Worm (Caenorhabditis elegans) whole organism, mixed stage, embryonic: ENCODE results near the gene nlp-17.

Experiments
- M03D4.4 ChIP-seq: sonication (generic microtip); optimal IDR thresholded peaks from 2 replicates; lab custom pipeline; 2017; ENCODE audit warnings: mild to moderate bottlenecking, missing genetic modification characterization, missing compliant biosample characterization
- bed-3 ChIP-seq: fragments of 200-800 bp; sonication (Bioruptor generic); optimal IDR thresholded peaks from 3 replicates; lab custom pipeline; 2018; ENCODE audit warnings: mild to moderate bottlenecking, missing genetic modification characterization, moderate library complexity, missing compliant biosample characterization
- blmp-1 ChIP-seq: fragments of 150-350 bp; optimal IDR thresholded peaks from 2 replicates; lab custom pipeline; 2014; ENCODE audit warnings: missing biosample characterization, missing genetic modification characterization
- ceh-39 ChIP-seq: fragments of 150-350 bp; optimal IDR thresholded peaks from 2 replicates; lab custom pipeline; 2014; ENCODE audit warnings: missing biosample characterization, missing genetic modification characterization
- ceh-43 ChIP-seq: fragments of 200-800 bp; sonication (Bioruptor generic); optimal IDR thresholded peaks from 2 replicates; lab custom pipeline; 2018; ENCODE audit warnings: mild to moderate bottlenecking, missing genetic modification characterization, moderate library complexity, missing compliant biosample characterization
- ceh-83 ChIP-seq: fragments of 200-800 bp; sonication (Bioruptor generic); optimal IDR thresholded peaks from 2 replicates; lab custom pipeline; 2018; ENCODE audit warnings: mild to moderate bottlenecking, missing genetic modification characterization, missing compliant biosample characterization
- ces-1 ChIP-seq: fragments of 150-350 bp; optimal IDR thresholded peaks from 2 replicates; lab custom pipeline; 2014; ENCODE audit warnings: missing biosample characterization, missing genetic modification reagents, missing genetic modification characterization
- cnd-1 ChIP-seq: fragments of 200-800 bp; sonication (Bioruptor generic); optimal IDR thresholded peaks from 2 replicates; lab custom pipeline; 2018; ENCODE audit warnings: mild to moderate bottlenecking, missing genetic modification characterization, missing compliant biosample characterization
- drap-1 ChIP-seq: fragments of 200-800 bp; sonication (Bioruptor generic); optimal IDR thresholded peaks from 3 replicates; lab custom pipeline; 2018; ENCODE audit warnings: mild to moderate bottlenecking, missing genetic modification characterization, missing compliant biosample characterization
- elt-1 ChIP-seq: sonication (generic microtip); optimal IDR thresholded peaks from 2 replicates; lab custom pipeline; 2017; ENCODE audit warnings: missing genetic modification characterization, mild to moderate bottlenecking, missing compliant biosample characterization, antibody characterized with exemption, moderate library complexity, borderline replicate concordance; ENCODE audit not compliant: insufficient read depth
- elt-3 ChIP-seq: fragments of 150-350 bp; optimal IDR thresholded peaks from 2 replicates; lab custom pipeline; 2014; ENCODE audit warnings: missing biosample characterization, missing genetic modification characterization
- flh-1 ChIP-seq: fragments of 200-800 bp; sonication (Bioruptor generic); optimal IDR thresholded peaks from 2 replicates; lab custom pipeline; 2018; ENCODE audit warnings: mild to moderate bottlenecking, missing genetic modification characterization, moderate library complexity, missing compliant biosample characterization
- hlh-1 ChIP-seq: fragments of 150-350 bp; optimal IDR thresholded peaks from 2 replicates; lab custom pipeline; 2014; ENCODE audit warnings: missing biosample characterization, missing genetic modification reagents, missing genetic modification characterization
- lin-13 ChIP-seq: fragments of 150-350 bp; optimal IDR thresholded peaks from 2 replicates; lab custom pipeline; 2014; ENCODE audit warnings: missing biosample characterization, missing genetic modification characterization
- lsy-2 ChIP-seq: fragments of 150-350 bp; optimal IDR thresholded peaks from 2 replicates; lab custom pipeline; 2014; ENCODE audit warnings: missing biosample characterization, missing genetic modification characterization
- mab-5 ChIP-seq: fragments of 150-350 bp; optimal IDR thresholded peaks from 2 replicates; lab custom pipeline; 2014; ENCODE audit warnings: missing biosample characterization, missing genetic modification characterization
- mep-1 ChIP-seq: fragments of 150-350 bp; optimal IDR thresholded peaks from 2 replicates; lab custom pipeline; 2017; ENCODE audit warnings: missing biosample characterization, missing genetic modification reagents, missing genetic modification characterization, inconsistent platforms
- mls-2 ChIP-seq: sonication (generic microtip); optimal IDR thresholded peaks from 2 replicates; lab custom pipeline; 2016; ENCODE audit warnings: mild to moderate bottlenecking, missing genetic modification characterization, moderate library complexity, missing compliant biosample characterization
- nhr-12 ChIP-seq: fragments of 150-350 bp; optimal IDR thresholded peaks from 2 replicates; lab custom pipeline; 2014; ENCODE audit warnings: missing biosample characterization, missing genetic modification characterization
- nhr-2 ChIP-seq: fragments of 150-350 bp; optimal IDR thresholded peaks from 2 replicates; lab custom pipeline; 2014; ENCODE audit warnings: missing biosample characterization, missing genetic modification characterization
- nhr-237 ChIP-seq: fragments of 150-350 bp; optimal IDR thresholded peaks from 2 replicates; lab custom pipeline; 2014; ENCODE audit warnings: missing biosample characterization, missing genetic modification characterization
- nhr-28 ChIP-seq: fragments of 150-350 bp; optimal IDR thresholded peaks from 2 replicates; lab custom pipeline; 2014; ENCODE audit warnings: missing biosample characterization, missing genetic modification characterization
- nhr-76 ChIP-seq: sonication (generic microtip); optimal IDR thresholded peaks from 2 replicates; lab custom pipeline; 2017; ENCODE audit warnings: missing biosample characterization, missing genetic modification characterization
- pha-4 ChIP-seq: fragments of 150-350 bp; optimal IDR thresholded peaks from 2 replicates; lab custom pipeline; 2018; ENCODE audit warnings: missing biosample characterization, missing genetic modification reagents, missing genetic modification characterization
- sem-2 ChIP-seq: fragments of 200-800 bp; sonication (Bioruptor generic); optimal IDR thresholded peaks from 2 replicates; lab custom pipeline; 2018; ENCODE audit warnings: mild to moderate bottlenecking, missing genetic modification characterization, missing compliant biosample characterization
- tbx-8 ChIP-seq: fragments of 200-800 bp; sonication (Bioruptor generic); optimal IDR thresholded peaks from 2 replicates; lab custom pipeline; 2018; ENCODE audit warnings: mild to moderate bottlenecking, missing genetic modification characterization, moderate library complexity, missing compliant biosample characterization
- unc-120 ChIP-seq: sonication (generic microtip); optimal IDR thresholded peaks from 2 replicates; lab custom pipeline; 2017; ENCODE audit warnings: missing genetic modification characterization, missing compliant biosample characterization; ENCODE audit not compliant: poor library complexity, severe bottlenecking
- unc-39 ChIP-seq: fragments of 150-350 bp; optimal IDR thresholded peaks from 2 replicates; lab custom pipeline; 2014; ENCODE audit warnings: missing biosample characterization, missing genetic modification characterization
- unc-62 ChIP-seq: fragments of 150-350 bp; optimal IDR thresholded peaks from 2 replicates; lab custom pipeline; 2014; ENCODE audit warnings: missing biosample characterization, missing genetic modification reagents, missing genetic modification characterization
- ztf-11 ChIP-seq: fragments of 150-350 bp; optimal IDR thresholded peaks from 2 replicates; lab custom pipeline; 2014; ENCODE audit warnings: missing biosample characterization, missing genetic modification characterization

The nlp-17 gene

ce11 chrIV:13521785-13522184 lies 16.2 kb upstream of the nlp-17 start, which contains the start of gene dcap-2:
Gene dcap-2 (minus strand): TSS chrIV:13521870.
- peak; percentile 11 for TF ChIP-seq hlh-1 (tag; lab: Kevin White, UChicago)
- peak; percentile 32 for TF ChIP-seq ces-1
- TF ChIP-seq flh-1 (GFP tag; lab: Kevin White, UChicago): no peak

- TF ChIP-seq lsy-2 (no peak), M03D4.4 (tag; lab: Kevin White, UChicago) (no peak), nhr-28 (no peak), ztf-11 (tag; lab: Kevin White, UChicago) (no peak), mep-1 (tag; lab: Kevin White, UChicago) (no peak), ceh-39 (no peak), elt-1 (tag; lab: Kevin White, UChicago) (no peak), sem-2 (GFP tag; lab: Kevin White, UChicago) (no peak), nhr-2 (tag; lab: Kevin White, UChicago) (no peak), ceh-83 (GFP tag; lab: Kevin White, UChicago) (no peak), tbx-8 (GFP tag; lab: Kevin White, UChicago) (no peak), nhr-12 (tag; lab: Kevin White, UChicago) (no peak), pha-4 (no peak)
These were observed 7.4 kb upstream of the nlp-17 start for ce11 chrIV:13513010-13513409.

ce11 chrIV:13512112-13512569 lies 6.6 kb upstream of the nlp-17 start, which contains the start of gene puf-3:
Gene puf-3 (minus strand): TSS chrIV:13512162.
- TF ChIP-seq drap-1 (no peak), unc-62 (no peak), nhr-2 (tag; lab: Kevin White, UChicago) (no peak), elt-3 (tag; lab: Kevin White, UChicago) (no peak), hlh-1 (tag; lab: Kevin White, UChicago) (no peak), nhr-76 (no peak), ztf-11 (tag; lab: Kevin White, UChicago) (no peak), blmp-1 (tag; lab: Kevin White, UChicago) (no peak), bed-3 (GFP tag; lab: Kevin White, UChicago) (no peak), lin-13 (tag; lab: Kevin White, UChicago) (no peak), elt-1 (tag; lab: Kevin White, UChicago) (no peak), ceh-83 (GFP tag; lab: Kevin White, UChicago) (no peak), nhr-12 (tag; lab: Kevin White, UChicago) (no peak), nhr-237 (tag; lab: Kevin White, UChicago) (no peak), lsy-2 (no peak), unc-39 (tag; lab: Kevin White, UChicago) (no peak), ceh-39 (no peak), pha-4 (no peak)

- TF ChIP-seq nhr-2 (tag; lab: Kevin White, UChicago): no peak
- no peak for TF ChIP-seq ztf-11 (tag; lab: Kevin White, UChicago)
- TF ChIP-seq tbx-8 (GFP tag; lab: Kevin White, UChicago): no peak
- no peak for TF ChIP-seq hlh-1 (tag; lab: Kevin White, UChicago)
- no peak for TF ChIP-seq unc-39 (tag; lab: Kevin White, UChicago)
- TF ChIP-seq pha-4: no peak
These were observed 4.5 kb upstream of the nlp-17 start for ce11 chrIV:13510049-13510448.

- TF ChIP-seq lin-13 (tag; lab: Kevin White, UChicago): no peak
These were observed 3.4 kb upstream of the nlp-17 start, which contains the start of gene afmd-2 for ce11 chrIV:13508924-13509323. Gene afmd-2 (plus strand): TSS chrIV:13509224.

- no peak for TF ChIP-seq M03D4.4 (tag; lab: Kevin White, UChicago)
- no peak for TF ChIP-seq mab-5 (tag; lab: Kevin White, UChicago)
- no peak for TF ChIP-seq unc-62
- TF ChIP-seq sem-2 (GFP tag; lab: Kevin White, UChicago): no peak
- TF ChIP-seq ceh-43: no peak
- TF ChIP-seq ceh-83 (GFP tag; lab: Kevin White, UChicago): no peak
- TF ChIP-seq nhr-237 (tag; lab: Kevin White, UChicago): no peak
- no peak for TF ChIP-seq unc-120 (tag; lab: Kevin White, UChicago)
- no peak for TF ChIP-seq cnd-1 (tag; lab: Kevin White, UChicago)
- TF ChIP-seq ceh-39: no peak
- no peak for TF ChIP-seq lin-13 (tag; lab: Kevin White, UChicago)
- TF ChIP-seq elt-3 (tag; lab: Kevin White, UChicago): no peak
- no peak for TF ChIP-seq mep-1 (tag; lab: Kevin White, UChicago)
- TF ChIP-seq unc-39 (tag; lab: Kevin White, UChicago): no peak
- no peak for TF ChIP-seq drap-1
- TF ChIP-seq mls-2 (tag; lab: Kevin White, UChicago): no peak
- TF ChIP-seq lsy-2: no peak
- TF ChIP-seq, all 35 proteins: peak for 0
These were observed 418 bp downstream of the nlp-17 start, which contains the start of gene seld-1 for ce11 chrIV:13505144-13505543. Gene seld-1 (plus strand): TSS chrIV:13505444.
